Worm (Caenorhabditis elegans): ENCODE measurements around the gene F26A1.1.

DNA sequence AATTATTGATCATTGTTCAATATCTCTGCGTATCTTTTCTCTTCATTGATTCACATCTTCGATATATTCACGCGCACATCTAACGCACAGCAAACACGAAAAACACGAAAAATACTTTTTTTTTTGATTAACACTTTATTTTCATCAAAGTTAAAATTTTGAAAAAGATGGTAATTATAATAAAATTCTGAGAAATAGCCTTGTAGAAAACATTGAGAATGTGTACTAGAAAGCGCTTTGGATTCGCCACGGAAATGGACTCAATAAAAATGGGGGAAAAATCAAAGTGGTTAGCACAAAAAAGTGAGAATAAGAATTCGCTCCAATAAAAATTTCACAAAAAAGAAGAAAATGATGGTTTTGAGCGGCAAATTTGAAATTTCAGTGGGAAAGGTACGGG, 43.2 kb downstream of the F26A1.1 start, which contains the start of gene F26F4.6:
- TF ChIP-seq him-1 (tag; optimal IDR thresholded peaks at IDR 0.05) (no peak), dao-5 (tag; optimal IDR thresholded peaks at IDR 0.05) (no peak)
